Fruit fly (Drosophila melanogaster): Measurements from ENCODE around the gene Dci.

Gene Dci

dm6 chr3L:810038-810644, 41.0 kb upstream of the Dci start (continued):
- TF ChIP-seq fd3F (GFP tag; optimal IDR thresholded peaks at IDR 0.05): no peak
- TF ChIP-seq Usf (GFP tag; optimal IDR thresholded peaks at IDR 0.05): no peak
- TF ChIP-seq Hsf (GFP tag; optimal IDR thresholded peaks at IDR 0.05): no peak
- TF ChIP-seq CG32772 (GFP tag; IDR thresholded peaks at IDR 0.05): 0 out of 2 replicates have a peak, but pooled peaks have one; percentile 27
- TF ChIP-seq Ada2b (GFP tag; IDR thresholded peaks at IDR 0.05): no peak
- TF ChIP-seq sob (GFP tag; IDR thresholded peaks at IDR 0.05): no peak
- no peak for TF ChIP-seq CG14014 (GFP tag; IDR thresholded peaks at IDR 0.05)
- TF ChIP-seq Sox100B (GFP tag; optimal IDR thresholded peaks at IDR 0.05): no peak
- no peak for TF ChIP-seq Elba2 (GFP tag; optimal IDR thresholded peaks at IDR 0.05)
- TF ChIP-seq CG2712 (tag; optimal IDR thresholded peaks at IDR 0.05): peak; percentile 29
- TF ChIP-seq tx (GFP tag; optimal IDR thresholded peaks at IDR 0.05): no peak

- TF ChIP-seq CG3281 (GFP tag; optimal IDR thresholded peaks at IDR 0.05): no peak
- no peak for TF ChIP-seq CG6765 (GFP tag; optimal IDR thresholded peaks at IDR 0.05)
- TF ChIP-seq CG32772 (GFP tag; IDR thresholded peaks at IDR 0.05): no peak
- TF ChIP-seq Optix (GFP tag; IDR thresholded peaks at IDR 0.05): no peak
- no peak for TF ChIP-seq her (GFP tag; optimal IDR thresholded peaks at IDR 0.05)
- no peak for TF ChIP-seq CG17328 (GFP tag; IDR thresholded peaks at IDR 0.05)
- TF ChIP-seq Xrp1 (GFP tag; IDR thresholded peaks at IDR 0.05): no peak
- TF ChIP-seq odd (GFP tag; optimal IDR thresholded peaks at IDR 0.05): no peak
- TF ChIP-seq CG2712 (tag; optimal IDR thresholded peaks at IDR 0.05): no peak
- TF ChIP-seq CG15011 (GFP tag; optimal IDR thresholded peaks at IDR 0.05): no peak
- no peak for TF ChIP-seq pros (GFP tag; optimal IDR thresholded peaks at IDR 0.05)
- TF ChIP-seq vvl (GFP tag; IDR thresholded peaks at IDR 0.05): peak; percentile 55; the same call in 1 of the 2 replicates
- TF ChIP-seq CG2889 (GFP tag; IDR thresholded peaks at IDR 0.05): no peak
- TF ChIP-seq H15 (GFP tag; IDR thresholded peaks at IDR 0.05): no peak
- no peak for TF ChIP-seq H2.0 (GFP tag; IDR thresholded peaks at IDR 0.05)
- TF ChIP-seq Antp (GFP tag; optimal IDR thresholded peaks at IDR 0.05): no peak
- no peak for TF ChIP-seq trh (GFP tag; optimal IDR thresholded peaks at IDR 0.05)
- TF ChIP-seq cwo (GFP tag; optimal IDR thresholded peaks at IDR 0.05): peak; percentile 0
- peak; percentile 63 for TF ChIP-seq mirr (GFP tag; optimal IDR thresholded peaks at IDR 0.05)
- no peak for TF ChIP-seq CG9727 (GFP tag; optimal IDR thresholded peaks at IDR 0.05)
- no peak for TF ChIP-seq CG8765 (GFP tag; IDR thresholded peaks at IDR 0.05)
- no peak for TF ChIP-seq CG16779 (GFP tag; IDR thresholded peaks at IDR 0.05)
- TF ChIP-seq CG12744 (GFP tag; optimal IDR thresholded peaks at IDR 0.05): no peak
- TF ChIP-seq gsb-n (tag; optimal IDR thresholded peaks at IDR 0.05): no peak
- TF ChIP-seq ap (GFP tag; IDR thresholded peaks at IDR 0.05): no peak
- TF ChIP-seq CG12391 (tag; optimal IDR thresholded peaks at IDR 0.05): no peak
- no peak for TF ChIP-seq pzg (GFP tag; optimal IDR thresholded peaks at IDR 0.05)
- TF ChIP-seq CG10565 (GFP tag; optimal IDR thresholded peaks at IDR 0.05): no peak
- no peak for TF ChIP-seq MTF-1 (GFP tag; optimal IDR thresholded peaks at IDR 0.05; ENCODE audit: borderline replicate concordance)
- TF ChIP-seq CG5953 (GFP tag; IDR thresholded peaks at IDR 0.05): no peak
- no peak for TF ChIP-seq fd102C (GFP tag; optimal IDR thresholded peaks at IDR 0.05)
- TF ChIP-seq nau (GFP tag; optimal IDR thresholded peaks at IDR 0.05): no peak
- no peak for TF ChIP-seq br (optimal IDR thresholded peaks at IDR 0.05)
- 0 out of 4 replicates have a peak, but pooled peaks have one; percentile 49 for TF ChIP-seq chinmo (GFP tag; IDR thresholded peaks at IDR 0.05; ENCODE audit: partially characterized antibody)
- TF ChIP-seq Hsf (GFP tag; optimal IDR thresholded peaks at IDR 0.05): no peak
- TF ChIP-seq rib (GFP tag; IDR thresholded peaks at IDR 0.05): 0 out of 2 replicates have a peak, but pooled peaks have one; percentile 23
- TF ChIP-seq Dbx (GFP tag; IDR thresholded peaks at IDR 0.05): no peak
- no peak for TF ChIP-seq CG7786 (GFP tag; optimal IDR thresholded peaks at IDR 0.05)
- no peak for TF ChIP-seq C15 (GFP tag; IDR thresholded peaks at IDR 0.05)
- TF ChIP-seq Hr78 (GFP tag; optimal IDR thresholded peaks at IDR 0.05): no peak
- TF ChIP-seq CG1602 (GFP tag; optimal IDR thresholded peaks at IDR 0.05): no peak
- TF ChIP-seq CTCF (GFP tag; optimal IDR thresholded peaks at IDR 0.05): no peak
- TF ChIP-seq CG3163 (GFP tag; optimal IDR thresholded peaks at IDR 0.05): no peak
Observed at dm6 chr3L:811816-812215, 39.3 kb upstream of the Dci start.

All from whole organism, embryonic.